Fruit fly (Drosophila melanogaster) whole organism, embryonic: Measurements from ENCODE around the gene CG1024.

ENCODE experiments used
- Aef1 ChIP-seq: fragments of 200-800 bp; sonication (Bioruptor generic); IDR thresholded peaks from 3 replicates; pipeline ENCODE4 v1.3.6; 2022; ENCODE audit warnings: missing biosample characterization, missing genetic modification characterization
- Awh ChIP-seq: fragments of 200-800 bp; sonication (Bioruptor generic); IDR thresholded peaks from 2 replicates; pipeline ENCODE4, ENCODE4 v1.3.6; 2022; ENCODE audit warnings: missing biosample characterization, missing genetic modification characterization
- Bdp1 ChIP-seq: fragments of 200-800 bp; sonication (Bioruptor generic); optimal IDR thresholded peaks from 3 replicates; lab custom pipeline; 2016; ENCODE audit warnings: missing biosample characterization, missing genetic modification characterization
- CG10431 ChIP-seq: fragments of 200-800 bp; sonication (Bioruptor generic); optimal IDR thresholded peaks from 3 replicates; lab custom pipeline; 2018; ENCODE audit warnings: missing biosample characterization, mild to moderate bottlenecking, missing genetic modification characterization
- CG10462 ChIP-seq: fragments of 200-800 bp; sonication (Bioruptor generic); optimal IDR thresholded peaks from 2 replicates; lab custom pipeline; 2016; ENCODE audit warnings: missing biosample characterization, missing genetic modification characterization
- CG10543 ChIP-seq: fragments of 200-800 bp; sonication (Bioruptor generic); optimal IDR thresholded peaks from 3 replicates; lab custom pipeline; 2017; ENCODE audit warnings: missing biosample characterization, mild to moderate bottlenecking, missing genetic modification characterization, moderate library complexity
- CG10654 ChIP-seq: fragments of 200-800 bp; sonication (Bioruptor generic); optimal IDR thresholded peaks from 2 replicates; lab custom pipeline; 2016; ENCODE audit warnings: missing biosample characterization, missing genetic modification characterization
- CG10959 ChIP-seq: fragments of 200-800 bp; sonication (Bioruptor generic); IDR thresholded peaks from 2 replicates; pipeline ENCODE4 v1.3.6; 2022; ENCODE audit warnings: missing biosample characterization, missing genetic modification characterization
- CG14667 ChIP-seq: fragments of 200-800 bp; sonication (Bioruptor generic); IDR thresholded peaks from 2 replicates; pipeline ENCODE4 v1.3.6; 2022; ENCODE audit warnings: missing biosample characterization, missing genetic modification characterization
- CG15269 ChIP-seq: fragments of 200-800 bp; sonication (Bioruptor generic); optimal IDR thresholded peaks from 2 replicates; lab custom pipeline; 2018; ENCODE audit warnings: missing biosample characterization, mild to moderate bottlenecking, missing genetic modification characterization, moderate library complexity
- CG16815 ChIP-seq: fragments of 200-800 bp; sonication (Bioruptor generic); optimal IDR thresholded peaks from 3 replicates; lab custom pipeline; 2017; ENCODE audit warnings: missing biosample characterization, mild to moderate bottlenecking, missing genetic modification characterization
- CG1832 ChIP-seq: fragments of 200-800 bp; sonication (Bioruptor generic); optimal IDR thresholded peaks from 2 replicates; lab custom pipeline; 2017; ENCODE audit warnings: missing biosample characterization, mild to moderate bottlenecking, missing genetic modification characterization, inconsistent platforms
- CG18476 ChIP-seq: fragments of 200-800 bp; sonication (Bioruptor generic); optimal IDR thresholded peaks from 2 replicates; lab custom pipeline; 2016; ENCODE audit warnings: missing biosample characterization, mild to moderate bottlenecking, missing genetic modification characterization
- CG18764 ChIP-seq: fragments of 200-800 bp; sonication (Bioruptor generic); optimal IDR thresholded peaks from 3 replicates; lab custom pipeline; 2016; ENCODE audit warnings: missing biosample characterization, missing genetic modification characterization
- CG2889 ChIP-seq: fragments of 200-800 bp; sonication (Bioruptor generic); IDR thresholded peaks from 3 replicates; pipeline ENCODE4 v1.3.6; 2022; ENCODE audit warnings: missing biosample characterization, missing genetic modification characterization
- CG3065 ChIP-seq: fragments of 200-800 bp; sonication (Bioruptor generic); optimal IDR thresholded peaks from 2 replicates; lab custom pipeline; 2016; ENCODE audit warnings: missing biosample characterization, missing genetic modification characterization
- CG3407 ChIP-seq: fragments of 200-800 bp; sonication (Bioruptor generic); optimal IDR thresholded peaks from 2 replicates; lab custom pipeline; 2018; ENCODE audit warnings: missing biosample characterization, mild to moderate bottlenecking, missing genetic modification characterization
- CG34376 ChIP-seq: fragments of 200-800 bp; sonication (Bioruptor generic); optimal IDR thresholded peaks from 2 replicates; lab custom pipeline; 2018; ENCODE audit warnings: missing biosample characterization, mild to moderate bottlenecking, missing genetic modification characterization
- CG4282 ChIP-seq: fragments of 200-800 bp; sonication (Bioruptor generic); optimal IDR thresholded peaks from 2 replicates; lab custom pipeline; 2016; ENCODE audit warnings: missing biosample characterization, missing genetic modification characterization
- CG4820 ChIP-seq: fragments of 200-800 bp; sonication (Bioruptor generic); optimal IDR thresholded peaks from 3 replicates; lab custom pipeline; 2016; ENCODE audit warnings: missing biosample characterization, missing genetic modification characterization
- CG6272 ChIP-seq: fragments of 200-800 bp; sonication (Bioruptor generic); IDR thresholded peaks from 2 replicates; pipeline ENCODE4 v1.3.6; 2022; ENCODE audit warnings: missing biosample characterization, missing genetic modification characterization
- CG8089 ChIP-seq: fragments of 200-800 bp; sonication (Bioruptor generic); optimal IDR thresholded peaks from 3 replicates; lab custom pipeline; 2016; ENCODE audit warnings: missing biosample characterization, missing genetic modification characterization
- CG9215 ChIP-seq: fragments of 200-800 bp; sonication (Bioruptor generic); IDR thresholded peaks from 2 replicates; pipeline ENCODE4 v1.3.6; 2022; ENCODE audit warnings: missing biosample characterization, missing genetic modification characterization
- CG9876 ChIP-seq: fragments of 200-800 bp; sonication (Bioruptor generic); optimal IDR thresholded peaks from 2 replicates; lab custom pipeline; 2016; ENCODE audit warnings: missing biosample characterization, missing genetic modification characterization
- Deaf1 ChIP-seq: fragments of 200-800 bp; optimal IDR thresholded peaks from 3 replicates; lab custom pipeline; 2019; ENCODE audit warnings: missing biosample characterization, mild to moderate bottlenecking, missing genetic modification characterization, moderate library complexity
- Drgx ChIP-seq: fragments of 200-800 bp; sonication (Bioruptor generic); IDR thresholded peaks from 2 replicates; pipeline ENCODE4 v1.3.6; 2022; ENCODE audit warnings: missing biosample characterization, missing genetic modification characterization
- Hey ChIP-seq: fragments of 200-800 bp; sonication (Bioruptor generic); optimal IDR thresholded peaks from 3 replicates; lab custom pipeline; 2018; ENCODE audit warnings: missing biosample characterization, mild to moderate bottlenecking, missing genetic modification characterization
- HmgZ ChIP-seq: fragments of 200-800 bp; sonication (Bioruptor generic); optimal IDR thresholded peaks from 2 replicates; lab custom pipeline; 2018; ENCODE audit warnings: missing biosample characterization, mild to moderate bottlenecking, missing genetic modification characterization
- Hmx ChIP-seq: fragments of 200-800 bp; sonication (Bioruptor generic); optimal IDR thresholded peaks from 2 replicates; lab custom pipeline; 2016; ENCODE audit warnings: missing biosample characterization, missing genetic modification characterization
- Med ChIP-seq: fragments of 200-800 bp; sonication (Bioruptor generic); peaks from one replicate; lab custom pipeline; 2016; ENCODE audit warnings: missing biosample characterization, missing genetic modification characterization, mild to moderate bottlenecking, inconsistent platforms, moderate library complexity
- NC2α ChIP-seq: fragments of 200-800 bp; sonication (Bioruptor generic); optimal IDR thresholded peaks from 2 replicates; lab custom pipeline; 2016; ENCODE audit warnings: missing biosample characterization, missing genetic modification characterization
- NC2β ChIP-seq: fragments of 200-800 bp; sonication (Bioruptor generic); optimal IDR thresholded peaks from 2 replicates; lab custom pipeline; 2016; ENCODE audit warnings: missing biosample characterization, missing genetic modification characterization
- NK7.1 ChIP-seq: fragments of 200-800 bp; sonication (Bioruptor generic); optimal IDR thresholded peaks from 3 replicates; lab custom pipeline; 2016; ENCODE audit warnings: missing biosample characterization, missing genetic modification characterization
- Scr ChIP-seq: fragments of 200-800 bp; sonication (Bioruptor generic); IDR thresholded peaks from 2 replicates; pipeline ENCODE4 v1.3.6; 2022; ENCODE audit warnings: missing biosample characterization, missing genetic modification characterization; ENCODE audit not compliant: partially characterized antibody
- Vsx1 ChIP-seq: fragments of 200-800 bp; sonication (Bioruptor generic); optimal IDR thresholded peaks from 2 replicates; lab custom pipeline; 2017; ENCODE audit warnings: missing biosample characterization, mild to moderate bottlenecking, missing genetic modification characterization, missing genetic modification reagents
- btn ChIP-seq: fragments of 200-800 bp; sonication (Bioruptor generic); optimal IDR thresholded peaks from 2 replicates; lab custom pipeline; 2016; ENCODE audit warnings: missing biosample characterization, missing genetic modification characterization
- crol ChIP-seq: fragments of 200-800 bp; sonication (Bioruptor generic); IDR thresholded peaks from 2 replicates; pipeline ENCODE4 v1.3.6; 2022; ENCODE audit warnings: missing biosample characterization, missing genetic modification characterization
- dan ChIP-seq: fragments of 200-800 bp; sonication (Bioruptor generic); IDR thresholded peaks from 2 replicates; pipeline ENCODE4 v1.3.6; 2022; ENCODE audit warnings: missing biosample characterization, missing genetic modification characterization
- dpn ChIP-seq, 2 experiments: fragments of 200-800 bp; sonication (Bioruptor generic); optimal IDR thresholded peaks; 3 replicates each; lab custom pipeline; 2016; ENCODE audit warnings: missing biosample characterization in 2 of 2, missing genetic modification characterization in 2 of 2
- fd3F ChIP-seq: fragments of 200-800 bp; sonication (Bioruptor generic); optimal IDR thresholded peaks from 2 replicates; lab custom pipeline; 2018; ENCODE audit warnings: missing biosample characterization, mild to moderate bottlenecking, missing genetic modification characterization, moderate library complexity
- ftz-f1 ChIP-seq: fragments of 200-800 bp; sonication (Bioruptor generic); optimal IDR thresholded peaks from 2 replicates; lab custom pipeline; 2016; ENCODE audit warnings: missing biosample characterization, missing genetic modification characterization
- gem ChIP-seq: fragments of 200-800 bp; sonication (Bioruptor generic); optimal IDR thresholded peaks from 2 replicates; lab custom pipeline; 2019; ENCODE audit warnings: missing biosample characterization, mild to moderate bottlenecking, missing genetic modification characterization, moderate library complexity
- gsb ChIP-seq: fragments of 200-800 bp; sonication (Bioruptor generic); IDR thresholded peaks from 2 replicates; pipeline ENCODE4 v1.3.6; 2022; ENCODE audit warnings: missing biosample characterization, missing genetic modification characterization
- kni ChIP-seq: fragments of 200-800 bp; sonication (Bioruptor generic); optimal IDR thresholded peaks from 3 replicates; lab custom pipeline; 2017; ENCODE audit warnings: mild to moderate bottlenecking, missing biosample characterization, missing genetic modification reagents, missing genetic modification characterization
- lab ChIP-seq: fragments of 200-800 bp; sonication (Bioruptor generic); optimal IDR thresholded peaks from 3 replicates; lab custom pipeline; 2017; ENCODE audit warnings: missing biosample characterization, missing genetic modification characterization, mild to moderate bottlenecking, moderate library complexity, missing genetic modification reagents
- lola ChIP-seq, 3 experiments: fragments of >200 bp in 2 of 3; fragments of 200-800 bp in 1 of 3; sonication (Bioruptor generic) in 1 of 3; optimal IDR thresholded peaks; 2 replicates each; lab custom pipeline; 2017 to 2019; ENCODE audit warnings: missing biosample characterization in 3 of 3, missing genetic modification characterization in 3 of 3, mild to moderate bottlenecking in 1 of 3, moderate library complexity in 1 of 3
- maf-S ChIP-seq: fragments of 200-800 bp; sonication (Bioruptor generic); optimal IDR thresholded peaks from 2 replicates; lab custom pipeline; 2016; ENCODE audit warnings: missing biosample characterization, missing genetic modification characterization
- sens-2 ChIP-seq: fragments of 200-800 bp; sonication (Bioruptor generic); IDR thresholded peaks from 2 replicates; pipeline ENCODE4 v1.3.6; 2022; ENCODE audit warnings: missing biosample characterization, missing genetic modification characterization
- slou ChIP-seq: fragments of 200-800 bp; sonication (Bioruptor generic); optimal IDR thresholded peaks from 3 replicates; lab custom pipeline; 2016; ENCODE audit warnings: missing biosample characterization, missing genetic modification characterization
- so ChIP-seq: fragments of 200-800 bp; sonication (Bioruptor generic); IDR thresholded peaks from 3 replicates; pipeline ENCODE4 v1.3.6; 2022; ENCODE audit warnings: missing biosample characterization, missing genetic modification characterization

The CG1024 gene

dm6 chr3R:6423984-6424602 is 44.0 kb upstream of the CG1024 start (continued):
- TF ChIP-seq CG4820 (peak; percentile 87), CG16815 (GFP tag; lab: Kevin White, UChicago) (peak; percentile 89), HmgZ (tag; lab: Kevin White, UChicago) (peak; percentile 95), lola (GFP tag; optimal IDR thresholded peaks at IDR 0.05; lab: Kevin White, UChicago) (peak in 1 of 3 experiments; percentile 89), CG10462 (peak; percentile 90), CG18476 (GFP tag; lab: Kevin White, UChicago) (peak; percentile 73), kni (GFP tag; lab: Kevin White, UChicago) (peak; percentile 81), gem (tag; lab: Kevin White, UChicago) (peak; percentile 94), Awh (GFP tag; lab: Robert Waterston, UW) (peak; percentile 90), CG4282 (GFP tag; lab: Kevin White, UChicago) (peak; percentile 81), Drgx (GFP tag; lab: Robert Waterston, UW) (peak; percentile 94), sens-2 (peak; percentile 91), Bdp1 (GFP tag; lab: Kevin White, UChicago) (peak; percentile 84), CG10431 (GFP tag; lab: Kevin White, UChicago) (peak; percentile 3), Deaf1 (tag; lab: Kevin White, UChicago) (peak; percentile 74), CG10543 (GFP tag; lab: Kevin White, UChicago) (peak; percentile 87), CG34376 (GFP tag; lab: Kevin White, UChicago) (peak; percentile 81), CG9876 (GFP tag; lab: Kevin White, UChicago) (peak; percentile 82), CG2889 (GFP tag; lab: Robert Waterston, UW) (peak; percentile 76), lab (GFP tag; lab: Kevin White, UChicago) (peak; percentile 95), CG15269 (tag; lab: Kevin White, UChicago) (peak; percentile 91), CG1832 (GFP tag; lab: Kevin White, UChicago) (peak; percentile 56), gsb (peak; percentile 73), btn (peak; percentile 76), CG14667 (GFP tag; lab: Robert Waterston, UW) (peak; percentile 88), CG18764 (GFP tag; lab: Kevin White, UChicago) (peak; percentile 84), Hmx (GFP tag; lab: Kevin White, UChicago) (no peak), CG9215 (peak; percentile 83), so (GFP tag; lab: Robert Waterston, UW) (peak; percentile 85; the same call in 2 of the 3 replicates), fd3F (peak; percentile 84), ftz-f1 (GFP tag; lab: Kevin White, UChicago) (peak; percentile 41), CG8089 (GFP tag; lab: Kevin White, UChicago) (peak; percentile 92), CG3407 (GFP tag; lab: Kevin White, UChicago) (peak; percentile 74), CG10654 (GFP tag; lab: Kevin White, UChicago) (peak; percentile 87), Scr (no peak), Vsx1 (GFP tag; lab: Kevin White, UChicago) (peak; percentile 78), crol (0 out of 2 replicates have a peak, but pooled peaks have one; percentile 7), Aef1 (GFP tag; lab: Robert Waterston, UW) (peak; percentile 85), maf-S (GFP tag; lab: Kevin White, UChicago) (peak; percentile 86), CG10959 (peak; percentile 88), dpn (GFP tag; optimal IDR thresholded peaks at IDR 0.05; lab: Kevin White, UChicago) (peak; percentile 90 to 96), NC2α (GFP tag; lab: Kevin White, UChicago) (peak; percentile 81), slou (GFP tag; lab: Kevin White, UChicago) (peak; percentile 72), CG3065 (GFP tag; lab: Kevin White, UChicago) (peak; percentile 63), NK7.1 (GFP tag; lab: Kevin White, UChicago) (peak; percentile 89), CG6272 (GFP tag; lab: Robert Waterston, UW) (peak; percentile 81), Med (GFP tag; lab: Kevin White, UChicago) (peak; percentile 99), dan (GFP tag; lab: Robert Waterston, UW) (peak; percentile 82), Hey (tag; lab: Kevin White, UChicago) (peak; percentile 70), NC2β (GFP tag; lab: Kevin White, UChicago) (peak; percentile 85)
